Fruit fly (Drosophila melanogaster) Kc167 (cell line): ENCODE data around the gene CG4278.

ENCODE experiments used
- Myc ChIP-seq: fragments of >200 bp; optimal IDR thresholded peaks from 2 replicates; lab custom pipeline; 2017; ENCODE audit warnings: missing external identifiers
- Sin3A ChIP-seq: fragments of >200 bp; optimal IDR thresholded peaks from 2 replicates; lab custom pipeline; 2018; ENCODE audit warnings: missing external identifiers
- h ChIP-seq: fragments of >200 bp; optimal IDR thresholded peaks from 3 replicates; lab custom pipeline; 2018; ENCODE audit warnings: missing external identifiers
- insv ChIP-seq: fragments of >200 bp; optimal IDR thresholded peaks from 3 replicates; lab custom pipeline; 2018; ENCODE audit warnings: missing external identifiers
- psq ChIP-seq: fragments of >200 bp; optimal IDR thresholded peaks from 2 replicates; lab custom pipeline; 2017; ENCODE audit warnings: missing external identifiers
- ttk ChIP-seq: sonication (Bioruptor generic); optimal IDR thresholded peaks from 2 replicates; lab custom pipeline; 2017; ENCODE audit warnings: missing external identifiers

- no peak for TF ChIP-seq h (lab: Kevin White, UChicago)
- TF ChIP-seq ttk (lab: Kevin White, UChicago): no peak
- TF ChIP-seq psq (lab: Kevin White, UChicago): no peak
- no peak for TF ChIP-seq insv (lab: Kevin White, UChicago)
- no peak for TF ChIP-seq Myc
- no peak for TF ChIP-seq Sin3A (lab: Kevin White, UChicago)
These were observed 33.8 kb upstream of the CG4278 start, which contains the start of gene CG13258 for dm6 chr2L:16292975-16293501.
